Worm (Caenorhabditis elegans): ENCODE measurements around the gene srx-115.

The srx-115 gene

DNA sequence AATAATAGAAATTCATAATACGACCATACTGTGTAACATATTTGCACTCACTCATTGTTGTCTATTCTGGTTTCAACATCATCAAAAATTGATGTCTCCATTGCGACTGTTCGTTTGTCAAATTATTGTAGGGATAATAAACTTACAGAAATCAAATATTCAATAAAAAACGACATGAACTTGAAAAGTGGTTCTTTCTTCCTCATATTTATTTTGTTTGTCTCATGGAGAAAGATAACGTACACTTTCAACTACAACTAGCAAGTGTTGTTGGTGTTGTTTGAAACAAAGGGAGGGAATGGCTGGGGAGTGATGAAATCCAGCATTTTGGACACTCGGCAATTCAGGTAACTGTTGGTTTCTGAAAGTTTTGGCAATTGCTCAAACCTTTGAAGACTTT lies 5.8 kb upstream of the srx-115 start, which contains the start of gene B0507.9:
Gene B0507.9 (minus strand): TSS at position 101 of the 400 bp plus-strand sequence.
- TF ChIP-seq ceh-79 (tag; optimal IDR thresholded peaks at IDR 0.05): no peak
- no peak for TF ChIP-seq B0019.2 (GFP tag; conservative IDR thresholded peaks at IDR 0.05)
- TF ChIP-seq lin-40 (tag; optimal IDR thresholded peaks at IDR 0.05): no peak
- no peak for TF ChIP-seq chd-7 (tag; optimal IDR thresholded peaks at IDR 0.05)
- no peak for TF ChIP-seq dox-1 (GFP tag; IDR thresholded peaks at IDR 0.05)
- TF ChIP-seq rpc-1 (optimal IDR thresholded peaks at IDR 0.05): no peak
- no peak for TF ChIP-seq rpc-1 (tag; optimal IDR thresholded peaks at IDR 0.05)

DNA sequence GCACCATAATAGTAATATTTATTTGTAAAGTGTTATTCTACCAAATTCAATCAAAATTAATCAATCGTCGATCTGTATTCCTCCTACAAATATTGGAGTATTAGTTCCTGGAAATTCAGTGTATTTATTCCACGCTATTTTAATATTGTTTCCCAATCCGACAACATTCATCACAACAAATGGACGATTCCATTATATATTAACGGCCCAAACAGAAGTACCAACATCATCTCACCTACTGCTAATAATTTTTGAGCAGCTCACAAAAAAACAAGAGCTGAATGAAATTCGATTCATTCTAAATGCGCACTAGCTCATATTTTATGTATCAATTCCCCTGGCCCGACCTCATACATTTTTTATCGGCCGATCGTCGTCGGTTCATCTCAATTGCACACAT lies 4.7 kb upstream of the srx-115 start:
- TF ChIP-seq attf-3 (GFP tag; conservative IDR thresholded peaks at IDR 0.05) (no peak), hsf-1 (GFP tag; IDR thresholded peaks at IDR 0.05) (no peak), let-526 (GFP tag; IDR thresholded peaks at IDR 0.05) (no peak), ekl-4 (GFP tag; IDR thresholded peaks at IDR 0.05) (no peak), ZK185.1 (tag; optimal IDR thresholded peaks at IDR 0.05; ENCODE audit: poor library complexity, severe bottlenecking) (no peak), hlh-26 (GFP tag; conservative IDR thresholded peaks at IDR 0.05) (no peak), ama-1 (optimal IDR thresholded peaks at IDR 0.05) (no peak), ama-1 (GFP tag; optimal IDR thresholded peaks at IDR 0.05) (no peak), B0019.2 (GFP tag; conservative IDR thresholded peaks at IDR 0.05) (no peak), B0261.1 (tag; optimal IDR thresholded peaks at IDR 0.05) (no peak), madf-3 (GFP tag; IDR thresholded peaks at IDR 0.05) (no peak), dox-1 (GFP tag; IDR thresholded peaks at IDR 0.05) (no peak), tbp1 (GFP tag; optimal IDR thresholded peaks at IDR 0.05) (no peak), ztf-25 (GFP tag; IDR thresholded peaks at IDR 0.05) (no peak), egrh-3 (GFP tag; IDR thresholded peaks at IDR 0.05) (no peak), ztf-26 (tag; optimal IDR thresholded peaks at IDR 0.05) (no peak), T07F8.4 (tag; optimal IDR thresholded peaks at IDR 0.05) (no peak), F39B2.1 (GFP tag; IDR thresholded peaks at IDR 0.05) (no peak)

DNA sequence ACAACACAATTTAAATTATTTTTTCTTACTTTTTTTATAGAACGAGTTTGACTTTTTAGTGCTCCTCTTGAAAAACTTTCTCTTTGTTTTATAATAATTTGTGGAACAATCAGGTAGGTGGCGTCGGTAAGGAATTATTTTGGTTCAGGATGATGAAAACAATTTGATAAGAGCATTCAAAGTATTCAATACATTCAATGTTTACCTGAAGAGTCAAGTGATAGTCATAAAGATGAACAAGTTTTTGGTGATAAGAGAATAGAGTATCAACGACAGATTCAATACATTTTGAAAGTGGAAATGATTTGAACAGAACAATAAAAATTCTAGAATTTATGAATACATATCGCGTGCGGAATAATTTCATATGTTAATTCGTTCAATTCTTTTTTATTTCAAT lies 4.2 kb upstream of the srx-115 start:
- TF ChIP-seq sea-2 (GFP tag; IDR thresholded peaks at IDR 0.05) (no peak), nhr-80 (tag; optimal IDR thresholded peaks at IDR 0.05) (peak; percentile 15)

DNA sequence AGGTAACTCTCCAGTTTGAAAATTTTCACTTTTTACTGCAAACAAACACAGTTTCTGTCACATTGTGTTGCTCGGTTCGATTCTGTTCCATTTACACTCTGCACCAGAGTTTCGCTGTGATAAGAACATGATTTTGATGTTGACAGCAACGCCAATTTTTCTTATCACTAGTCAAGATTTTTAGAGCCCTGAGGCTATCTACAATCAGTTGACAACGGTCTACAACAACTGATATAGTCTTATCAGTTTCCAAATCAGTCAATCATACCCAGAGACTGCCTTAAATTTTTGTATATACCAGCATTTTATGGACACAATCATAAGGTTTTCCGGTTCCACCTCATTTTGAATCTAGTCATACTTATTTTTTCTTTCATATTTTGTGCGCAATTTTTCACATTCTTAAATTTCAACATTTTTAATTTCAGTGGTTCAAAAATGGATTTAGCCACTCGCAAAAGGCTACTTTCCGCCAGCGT lies 3.2 kb upstream of the srx-115 start, which contains the start of gene B0507.3:
Gene B0507.3 (plus strand): TSS at position 429 of the 479 bp plus-strand sequence.
- TF ChIP-seq pha-4 (tag; optimal IDR thresholded peaks at IDR 0.05) (peak; percentile 54), let-607 (tag; optimal IDR thresholded peaks at IDR 0.05) (peak in 1 of 2 experiments; percentile 48), nfyb-1 (GFP tag; IDR thresholded peaks at IDR 0.05) (no peak), ets-4 (GFP tag; optimal IDR thresholded peaks at IDR 0.05) (peak; percentile 76), unc-62 (GFP tag; optimal IDR thresholded peaks at IDR 0.05) (peak; percentile 85), ztf-25 (GFP tag; IDR thresholded peaks at IDR 0.05) (no peak), egl-44 (GFP tag; IDR thresholded peaks at IDR 0.05) (peak; percentile 71), egl-18 (GFP tag; IDR thresholded peaks at IDR 0.05) (no peak), him-1 (tag; optimal IDR thresholded peaks at IDR 0.05) (no peak), atf-7 (tag; optimal IDR thresholded peaks at IDR 0.05) (peak; percentile 49), ztf-22 (GFP tag; optimal IDR thresholded peaks at IDR 0.05) (peak; percentile 74), tlf-1 (GFP tag; optimal IDR thresholded peaks at IDR 0.05) (peak; percentile 30), nhr-80 (tag; optimal IDR thresholded peaks at IDR 0.05) (peak; percentile 89)

Data from whole organism, young adult.